Worm (Caenorhabditis elegans) whole organism, L1 larva: Measurements from ENCODE around the gene T01C3.2.
"Not testable (repeated sequence)": the region's sequence is repeated elsewhere in the genome, so short reads cannot be mapped to it uniquely, and the experiment has no call there.

ENCODE experiments used
- C16A3.4 ChIP-seq: fragments of 150-350 bp; optimal IDR thresholded peaks from 2 replicates; lab custom pipeline; 2014; ENCODE audit warnings: missing biosample characterization, missing genetic modification characterization
- alr-1 ChIP-seq: fragments of 200-800 bp; sonication (Bioruptor generic); optimal IDR thresholded peaks from 2 replicates; lab custom pipeline; 2018; ENCODE audit warnings: borderline replicate concordance, mild to moderate bottlenecking, missing genetic modification characterization, missing compliant biosample characterization
- blmp-1 ChIP-seq: fragments of 150-350 bp; optimal IDR thresholded peaks from 2 replicates; lab custom pipeline; 2014; ENCODE audit warnings: missing biosample characterization, missing genetic modification characterization
- ceh-63 ChIP-seq: fragments of 200-800 bp; sonication (Bioruptor generic); optimal IDR thresholded peaks from 2 replicates; lab custom pipeline; 2018; ENCODE audit warnings: mild to moderate bottlenecking, missing genetic modification characterization, missing compliant biosample characterization
- ceh-8 ChIP-seq: fragments of 200-800 bp; sonication (Bioruptor generic); optimal IDR thresholded peaks from 2 replicates; lab custom pipeline; 2018; ENCODE audit warnings: mild to moderate bottlenecking, missing genetic modification characterization, moderate library complexity, missing compliant biosample characterization
- ceh-88 ChIP-seq: fragments of 200-800 bp; sonication (Bioruptor generic); IDR thresholded peaks from 2 replicates; pipeline ENCODE4 v1.3.6; 2022; ENCODE audit warnings: missing genetic modification characterization, missing compliant biosample characterization
- dpl-1 ChIP-seq, 3 experiments: fragments of 150-350 bp in 2 of 3; sonication (generic microtip) in 1 of 3; optimal IDR thresholded peaks; 2 replicates each; lab custom pipeline; 2014 to 2017; ENCODE audit warnings: missing biosample characterization in 3 of 3, missing genetic modification characterization in 3 of 3, missing genetic modification reagents in 3 of 3
- efl-1 ChIP-seq, 4 experiments: fragments of 150-350 bp; optimal IDR thresholded peaks in 3 of 4; peaks in 1 of 4; 1 replicate in 1 of 4; 2 replicates in 3 of 4; lab custom pipeline; 2014; ENCODE audit warnings: missing biosample characterization in 2 of 4, missing genetic modification characterization in 2 of 4, missing genetic modification reagents in 2 of 4
- fos-1 ChIP-seq: fragments of 150-350 bp; optimal IDR thresholded peaks from 2 replicates; lab custom pipeline; 2014; ENCODE audit warnings: missing biosample characterization, missing genetic modification characterization
- grh-1 ChIP-seq: fragments of 200-800 bp; sonication (Bioruptor generic); IDR thresholded peaks from 2 replicates; pipeline ENCODE4 v1.3.6; 2022; ENCODE audit warnings: missing genetic modification reagents, missing genetic modification characterization, missing compliant biosample characterization
- lin-14 ChIP-seq: fragments of 200-800 bp; sonication (Bioruptor generic); optimal IDR thresholded peaks from 2 replicates; lab custom pipeline; 2018; ENCODE audit warnings: mild to moderate bottlenecking, missing genetic modification characterization, moderate library complexity, missing compliant biosample characterization
- lin-35 ChIP-seq, 2 experiments: fragments of 150-350 bp; optimal IDR thresholded peaks; 2 replicates each; lab custom pipeline; 2014; ENCODE audit warnings: missing biosample characterization in 2 of 2, missing genetic modification characterization in 2 of 2, missing genetic modification reagents in 2 of 2
- mab-9 ChIP-seq: fragments of 200-800 bp; sonication (Bioruptor generic); IDR thresholded peaks from 2 replicates; pipeline ENCODE4 v1.3.6; 2022; ENCODE audit warnings: missing genetic modification reagents, missing genetic modification characterization, missing compliant biosample characterization
- mef-2 ChIP-seq: fragments of 150-350 bp; optimal IDR thresholded peaks from 2 replicates; lab custom pipeline; 2014; ENCODE audit warnings: missing biosample characterization, missing genetic modification characterization
- nhr-19 ChIP-seq: fragments of 200-800 bp; sonication (Bioruptor generic); conservative IDR thresholded peaks from 2 replicates; pipeline ENCODE4 v1.3.6; 2022; ENCODE audit warnings: missing genetic modification characterization, missing compliant biosample characterization
- nhr-20 ChIP-seq: sonication (generic microtip); optimal IDR thresholded peaks from 2 replicates; lab custom pipeline; 2016; ENCODE audit warnings: mild to moderate bottlenecking, missing genetic modification characterization, missing compliant biosample characterization
- nhr-47 ChIP-seq: sonication (generic microtip); optimal IDR thresholded peaks from 2 replicates; lab custom pipeline; 2016; ENCODE audit warnings: mild to moderate bottlenecking, missing genetic modification characterization, moderate library complexity, missing compliant biosample characterization
- nhr-71 ChIP-seq: sonication (generic microtip); optimal IDR thresholded peaks from 2 replicates; lab custom pipeline; 2016; ENCODE audit warnings: mild to moderate bottlenecking, missing genetic modification characterization, moderate library complexity, missing compliant biosample characterization
- nhr-76 ChIP-seq: sonication (generic microtip); optimal IDR thresholded peaks from 2 replicates; lab custom pipeline; 2017; ENCODE audit warnings: missing biosample characterization, missing genetic modification characterization
- nhr-85 ChIP-seq: sonication (generic microtip); peaks from one replicate; lab custom pipeline; 2016; ENCODE audit warnings: missing genetic modification characterization, inconsistent platforms, missing compliant biosample characterization
- nhr-90 ChIP-seq: sonication (generic microtip); optimal IDR thresholded peaks from 2 replicates; lab custom pipeline; 2016; ENCODE audit warnings: mild to moderate bottlenecking, missing genetic modification characterization, missing compliant biosample characterization; ENCODE audit not compliant: poor library complexity
- rnt-1 ChIP-seq: sonication (generic microtip); optimal IDR thresholded peaks from 2 replicates; lab custom pipeline; 2016; ENCODE audit warnings: mild to moderate bottlenecking, missing genetic modification characterization, moderate library complexity, missing compliant biosample characterization
- skn-1 ChIP-seq: fragments of 150-350 bp; optimal IDR thresholded peaks from 2 replicates; lab custom pipeline; 2014; ENCODE audit warnings: missing biosample characterization, missing genetic modification characterization
- snpc-4 ChIP-seq: fragments of 150-350 bp; optimal IDR thresholded peaks from 2 replicates; lab custom pipeline; 2014; ENCODE audit warnings: missing biosample characterization, missing genetic modification characterization
- sup-37 ChIP-seq: fragments of 200-800 bp; sonication (Bioruptor generic); optimal IDR thresholded peaks from 2 replicates; lab custom pipeline; 2018; ENCODE audit warnings: mild to moderate bottlenecking, missing genetic modification characterization, missing compliant biosample characterization
- swsn-7 ChIP-seq: sonication (generic microtip); optimal IDR thresholded peaks from 2 replicates; lab custom pipeline; 2016; ENCODE audit warnings: missing genetic modification characterization, missing compliant biosample characterization
- tlp-1 ChIP-seq: fragments of 150-350 bp; optimal IDR thresholded peaks from 2 replicates; lab custom pipeline; 2014; ENCODE audit warnings: missing biosample characterization, missing genetic modification characterization
- unc-130 ChIP-seq: fragments of 150-350 bp; optimal IDR thresholded peaks from 2 replicates; lab custom pipeline; 2017; ENCODE audit warnings: missing biosample characterization, missing genetic modification characterization, inconsistent platforms
- unc-62 ChIP-seq: fragments of 150-350 bp; optimal IDR thresholded peaks from 2 replicates; lab custom pipeline; 2014; ENCODE audit warnings: missing biosample characterization, missing genetic modification reagents, missing genetic modification characterization
- zip-4 ChIP-seq: fragments of 200-800 bp; sonication (Bioruptor generic); optimal IDR thresholded peaks from 2 replicates; lab custom pipeline; 2018; ENCODE audit warnings: mild to moderate bottlenecking, missing genetic modification characterization, moderate library complexity, missing compliant biosample characterization
- ztf-11 ChIP-seq, 2 experiments: sonication (generic microtip); optimal IDR thresholded peaks; 2 replicates each; lab custom pipeline; 2016 to 2017; ENCODE audit warnings: missing genetic modification characterization in 2 of 2, missing biosample characterization in 1 of 2, missing compliant biosample characterization in 1 of 2

The T01C3.2 gene

ce11 chrV:15023544-15023943 lies 32.6 kb downstream of the T01C3.2 start, which contains the start of gene F14H8.4:
Gene F14H8.4 (plus strand): TSS chrV:15023844.
- TF ChIP-seq skn-1 (tag; lab: Kevin White, UChicago) (no peak), nhr-71 (tag; lab: Kevin White, UChicago) (no peak), ceh-63 (GFP tag; lab: Kevin White, UChicago) (no peak), ceh-8 (GFP tag; lab: Kevin White, UChicago) (peak; percentile 58), unc-130 (tag; lab: Kevin White, UChicago) (no peak)

ce11 chrV:15028896-15029519 lies 38.0 kb downstream of the T01C3.2 start, which contains the start of gene F14H8.8:
Gene F14H8.8 (plus strand): TSS chrV:15029469.
- peak; percentile 49; the same call in 1 of the 2 replicates for TF ChIP-seq grh-1 (GFP tag; lab: Robert Waterston, UW)
- peak in 1 of 2 experiments; percentile 7 for TF ChIP-seq lin-35 (GFP tag; optimal IDR thresholded peaks at IDR 0.05; lab: Kevin White, UChicago)
- TF ChIP-seq efl-1 (optimal IDR thresholded peaks at IDR 0.05; lab: Kevin White, UChicago) = peak in 1 of 2 experiments; percentile 22
- TF ChIP-seq efl-1 (GFP tag; optimal IDR thresholded peaks at IDR 0.05 in 1 of 2; lab: Kevin White, UChicago) = no peak
- TF ChIP-seq nhr-20 = peak; percentile 35
- peak; percentile 69 for TF ChIP-seq nhr-19 (GFP tag; lab: Robert Waterston, UW)
- peak; percentile 97 for TF ChIP-seq snpc-4 (tag; lab: Kevin White, UChicago)
- no peak for TF ChIP-seq tlp-1 (tag; lab: Kevin White, UChicago)
- TF ChIP-seq zip-4 (GFP tag; lab: Kevin White, UChicago) = no peak
- no peak for TF ChIP-seq mab-9 (GFP tag; lab: Robert Waterston, UW)
- no peak for TF ChIP-seq unc-62
- no peak for TF ChIP-seq ztf-11 (tag; optimal IDR thresholded peaks at IDR 0.05; lab: Kevin White, UChicago)
- peak in 1 of 3 experiments; percentile 12 for TF ChIP-seq dpl-1 (GFP tag; optimal IDR thresholded peaks at IDR 0.05; lab: Kevin White, UChicago)
- TF ChIP-seq swsn-7 = peak; percentile 43
- peak; percentile 22 for TF ChIP-seq rnt-1 (tag; lab: Kevin White, UChicago)
- TF ChIP-seq alr-1 (tag; lab: Kevin White, UChicago) = no peak
- peak; percentile 77 for TF ChIP-seq nhr-90
- TF ChIP-seq skn-1 (tag; lab: Kevin White, UChicago) = no peak
- peak; percentile 55 for TF ChIP-seq nhr-47 (tag; lab: Kevin White, UChicago)
- peak; percentile 78 for TF ChIP-seq nhr-85 (tag; lab: Kevin White, UChicago)
- TF ChIP-seq lin-14 (GFP tag; lab: Kevin White, UChicago) = no peak
- no peak for TF ChIP-seq blmp-1 (tag; lab: Kevin White, UChicago)
- no peak for TF ChIP-seq mef-2 (tag; lab: Kevin White, UChicago)

ce11 chrV:15031373-15031772 lies 40.4 kb downstream of the T01C3.2 start, which contains the start of gene cng-1:
Gene cng-1 (minus strand): TSS chrV:15031473.
- not testable (repeated sequence) for TF ChIP-seq nhr-76 (tag; lab: Kevin White, UChicago); sup-37 (GFP tag; lab: Kevin White, UChicago); C16A3.4 (tag; lab: Kevin White, UChicago)

ce11 chrV:15036769-15037168 lies 45.8 kb downstream of the T01C3.2 start, which contains the start of gene melo-3:
Gene melo-3 (minus strand): TSS chrV:15036869.
- not testable (repeated sequence) for TF ChIP-seq fos-1 (tag; lab: Kevin White, UChicago); nhr-71 (tag; lab: Kevin White, UChicago); ceh-88 (GFP tag; lab: Robert Waterston, UW)
